Worm (Caenorhabditis elegans): ENCODE measurements around the gene spp-18.

DNA sequence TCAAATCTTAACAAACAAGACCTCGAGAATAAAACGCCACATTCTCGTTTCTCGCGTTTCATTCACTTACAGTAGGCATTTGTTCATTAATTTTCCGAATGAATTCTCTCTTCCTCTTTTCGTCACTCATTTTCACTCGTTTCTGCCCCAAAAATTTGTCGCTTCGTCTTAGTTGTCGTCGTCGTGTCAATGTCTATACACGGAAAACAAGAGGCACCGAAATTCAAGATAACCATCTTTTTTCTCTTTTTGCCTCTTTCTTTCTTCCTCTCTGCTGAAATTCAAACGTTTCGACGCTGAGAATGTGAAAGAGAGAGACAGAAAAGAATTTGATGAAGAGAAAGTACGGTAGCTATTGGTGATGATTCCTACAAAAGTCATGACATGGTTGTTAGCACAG, 24.5 kb downstream of the spp-18 start:
- TF ChIP-seq nhr-28 (tag; optimal IDR thresholded peaks at IDR 0.05) (no peak), fkh-10 (GFP tag; optimal IDR thresholded peaks at IDR 0.05) (no peak), grh-1 (GFP tag; IDR thresholded peaks at IDR 0.05) (no peak), nhr-90 (tag; optimal IDR thresholded peaks at IDR 0.05; ENCODE audit: poor library complexity) (no peak), unc-130 (tag; optimal IDR thresholded peaks at IDR 0.05) (no peak), ces-1 (GFP tag; optimal IDR thresholded peaks at IDR 0.05) (no peak), snpc-4 (tag; optimal IDR thresholded peaks at IDR 0.05) (no peak), lin-15B (tag; optimal IDR thresholded peaks at IDR 0.05) (no peak), mep-1 (tag; optimal IDR thresholded peaks at IDR 0.05) (no peak)
